In the genomic region with DNA sequence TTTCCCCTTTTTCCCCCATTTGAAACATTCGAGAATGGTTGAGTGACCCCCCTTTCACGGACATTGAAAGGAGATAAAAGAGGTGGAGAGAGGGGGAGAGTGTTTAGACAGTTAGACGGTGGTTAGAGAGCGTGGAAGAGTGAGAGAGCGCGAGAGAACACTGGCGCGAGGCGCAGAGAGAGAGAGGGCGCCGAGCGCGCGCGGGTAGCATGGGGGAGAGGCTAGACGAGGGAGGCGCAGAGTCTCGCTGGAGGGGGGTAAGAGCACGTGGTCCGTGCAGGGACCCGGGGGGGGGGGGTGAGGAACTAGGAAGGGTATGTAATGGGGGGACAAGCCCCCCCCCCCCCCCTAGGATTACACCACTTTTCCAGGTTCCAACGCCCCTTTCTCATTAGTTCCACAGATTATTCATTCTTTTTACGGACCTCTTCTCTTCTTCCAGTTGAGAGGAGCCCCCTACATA, we compare ENCODE assay signal across 1 worm cellular context.
TF ChIP-seq lines count a peak whose summit lies in the region.

No protein-coding gene starts in this region.

TF ChIP-seq in whole organism, L4 larva, 104 proteins besides CTCF, POLR2A, EP300 and RAD21 (continued from another document):
- TF ChIP-seq nhr-111 (GFP tag; optimal IDR thresholded peaks at IDR 0.05; lab: Kevin White, UChicago) (peak; percentile 76), php-3 (GFP tag; IDR thresholded peaks at IDR 0.05; lab: Robert Waterston, UW) (peak; percentile 94), nhr-25 (tag; optimal IDR thresholded peaks at IDR 0.05; lab: Kevin White, UChicago; ENCODE audit: borderline replicate concordance, insufficient read depth) (peak; percentile 93), skn-1 (tag; optimal IDR thresholded peaks at IDR 0.05; lab: Kevin White, UChicago) (peak; percentile 35), nhr-102 (tag; optimal IDR thresholded peaks at IDR 0.05; lab: Kevin White, UChicago) (peak; percentile 86), nhr-77 (tag; optimal IDR thresholded peaks at IDR 0.05; lab: Kevin White, UChicago) (peak; percentile 87), ceh-44 (GFP tag; IDR thresholded peaks at IDR 0.05; lab: Robert Waterston, UW) (no peak), nhr-48 (tag; optimal IDR thresholded peaks at IDR 0.05; lab: Kevin White, UChicago) (peak; percentile 89), lin-13 (GFP tag; optimal IDR thresholded peaks at IDR 0.05; lab: Kevin White, UChicago) (peak; percentile 89), R02D3.7 (tag; optimal IDR thresholded peaks at IDR 0.05; lab: Kevin White, UChicago) (no peak), ceh-28 (tag; optimal IDR thresholded peaks at IDR 0.05; lab: Kevin White, UChicago) (no peak), dmd-6 (GFP tag; IDR thresholded peaks at IDR 0.05; lab: Robert Waterston, UW) (peak; percentile 100), mep-1 (tag; optimal IDR thresholded peaks at IDR 0.05; lab: Kevin White, UChicago) (peak; percentile 96), F37D6.2 (tag; optimal IDR thresholded peaks at IDR 0.05; lab: Kevin White, UChicago) (peak; percentile 81), snpc-1.2 (GFP tag; IDR thresholded peaks at IDR 0.05; lab: Robert Waterston, UW) (peak; percentile 58; the same call in 1 of the 2 replicates), spr-3 (GFP tag; optimal IDR thresholded peaks at IDR 0.05; lab: Kevin White, UChicago) (peak; percentile 91), nhr-41 (GFP tag; IDR thresholded peaks at IDR 0.05; lab: Robert Waterston, UW) (peak; percentile 97), zag-1 (tag; optimal IDR thresholded peaks at IDR 0.05; lab: Kevin White, UChicago) (peak; percentile 54), saeg-2 (GFP tag; IDR thresholded peaks at IDR 0.05; lab: Robert Waterston, UW) (peak; percentile 98), zfp-2 (tag; optimal IDR thresholded peaks at IDR 0.05; lab: Kevin White, UChicago) (no peak), tag-97 (GFP tag; IDR thresholded peaks at IDR 0.05; lab: Robert Waterston, UW) (peak; percentile 81; the same call in 1 of the 2 replicates), mxl-2 (GFP tag; conservative IDR thresholded peaks at IDR 0.05; lab: Robert Waterston, UW) (peak; percentile 85), ces-1 (GFP tag; optimal IDR thresholded peaks at IDR 0.05; lab: Kevin White, UChicago) (peak; percentile 35), T20F7.1 (GFP tag; optimal IDR thresholded peaks at IDR 0.05; lab: Kevin White, UChicago) (peak; percentile 85), Y5F2A.4 (GFP tag; optimal IDR thresholded peaks at IDR 0.05; lab: Kevin White, UChicago) (peak; percentile 46), madf-9 (GFP tag; conservative IDR thresholded peaks at IDR 0.05; lab: Robert Waterston, UW) (peak; percentile 94), lin-15B (tag; optimal IDR thresholded peaks at IDR 0.05; lab: Kevin White, UChicago) (no peak), zip-2 (tag; optimal IDR thresholded peaks at IDR 0.05; lab: Kevin White, UChicago) (peak; percentile 59), mxl-3 (GFP tag; optimal IDR thresholded peaks at IDR 0.05; lab: Kevin White, UChicago) (peak; percentile 98), nhr-11 (tag; optimal IDR thresholded peaks at IDR 0.05; lab: Kevin White, UChicago) (peak; percentile 90), set-16 (GFP tag; IDR thresholded peaks at IDR 0.05; lab: Robert Waterston, UW) (peak; percentile 100), lsy-2 (tag; optimal IDR thresholded peaks at IDR 0.05; lab: Kevin White, UChicago) (peak; percentile 79 to 87), daf-16 (GFP tag; optimal IDR thresholded peaks at IDR 0.05; lab: Kevin White, UChicago) (peak in 1 of 2 experiments; percentile 44), daf-16 (tag; optimal IDR thresholded peaks at IDR 0.05; lab: Kevin White, UChicago) (peak; percentile 68)
